Worm (Caenorhabditis elegans) whole organism, L3 larva: ENCODE data around the gene K08E4.2.

Experiments used
- fkh-10 ChIP-seq: sonication (generic microtip); optimal IDR thresholded peaks from 2 replicates; lab custom pipeline; 2017; ENCODE audit warnings: missing biosample characterization, missing genetic modification reagents, missing genetic modification characterization
- hmg-11 ChIP-seq: sonication (generic microtip); optimal IDR thresholded peaks from 2 replicates; lab custom pipeline; 2016; ENCODE audit warnings: missing genetic modification characterization, missing compliant biosample characterization
- lin-15B ChIP-seq: fragments of 150-350 bp; optimal IDR thresholded peaks from 2 replicates; lab custom pipeline; 2014; ENCODE audit warnings: missing biosample characterization, missing genetic modification characterization

DNA sequence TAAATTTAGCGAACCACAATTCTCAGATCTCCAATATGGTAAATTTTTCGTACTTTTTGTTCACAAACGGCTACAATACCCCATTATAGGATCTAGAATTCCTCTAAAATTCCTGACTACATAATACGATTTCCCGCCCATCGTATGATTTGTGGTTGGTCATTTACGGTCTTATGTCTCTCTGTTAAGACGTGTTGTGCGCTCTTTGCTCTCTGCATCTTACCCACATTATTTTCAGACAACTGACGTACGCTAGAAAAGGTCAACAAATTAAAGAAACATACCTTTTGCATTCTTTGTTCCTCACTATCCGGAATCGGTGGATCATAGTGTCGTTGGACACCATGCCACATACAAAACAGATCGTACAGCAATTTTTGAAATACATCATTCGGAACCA is 13.4 kb downstream of the K08E4.2 start:
- TF ChIP-seq lin-15B (tag; lab: Kevin White, UChicago) (no peak), fkh-10 (GFP tag; lab: Kevin White, UChicago) (no peak), hmg-11 (tag; lab: Kevin White, UChicago) (no peak)
